Fruit fly (Drosophila melanogaster) whole organism, prepupa: ENCODE data around the gene Polr2A.

ENCODE experiments used
- Blimp-1 ChIP-seq: fragments of 200-800 bp; sonication (Bioruptor generic); optimal IDR thresholded peaks from 3 replicates; lab custom pipeline; 2017; ENCODE audit warnings: missing biosample characterization, missing genetic modification characterization, mild to moderate bottlenecking, moderate library complexity, missing genetic modification reagents
- CG10631 ChIP-seq: fragments of 200-800 bp; sonication (Bioruptor generic); optimal IDR thresholded peaks from 2 replicates; lab custom pipeline; 2016; ENCODE audit warnings: missing biosample characterization, missing genetic modification characterization
- CG11762 ChIP-seq: fragments of 200-800 bp; sonication (Bioruptor generic); optimal IDR thresholded peaks from 3 replicates; lab custom pipeline; 2016; ENCODE audit warnings: missing biosample characterization, missing genetic modification characterization; ENCODE audit not compliant: insufficient read depth
- CG9139 ChIP-seq: fragments of 200-800 bp; sonication (Bioruptor generic); optimal IDR thresholded peaks from 3 replicates; lab custom pipeline; 2017; ENCODE audit warnings: missing biosample characterization, mild to moderate bottlenecking, missing genetic modification characterization
- Hr39 ChIP-seq: fragments of 200-800 bp; sonication (Bioruptor generic); optimal IDR thresholded peaks from 2 replicates; lab custom pipeline; 2016; ENCODE audit warnings: missing biosample characterization, missing genetic modification characterization
- Hr4 ChIP-seq: fragments of 200-800 bp; sonication (Bioruptor generic); optimal IDR thresholded peaks from 3 replicates; lab custom pipeline; 2016; ENCODE audit warnings: missing biosample characterization, missing genetic modification characterization
- Smox ChIP-seq: fragments of 200-800 bp; sonication (Bioruptor generic); optimal IDR thresholded peaks from 3 replicates; lab custom pipeline; 2016; ENCODE audit warnings: missing biosample characterization, missing genetic modification characterization
- pdm3 ChIP-seq: fragments of 200-800 bp; sonication (Bioruptor generic); optimal IDR thresholded peaks from 3 replicates; lab custom pipeline; 2016; ENCODE audit warnings: missing biosample characterization, missing genetic modification characterization
- svp ChIP-seq: fragments of 200-800 bp; sonication (Bioruptor generic); peaks from one replicate; lab custom pipeline; 2016; ENCODE audit warnings: missing biosample characterization, missing genetic modification characterization
- vri ChIP-seq: fragments of 200-800 bp; sonication (Bioruptor generic); optimal IDR thresholded peaks from 3 replicates; lab custom pipeline; 2016; ENCODE audit warnings: missing biosample characterization, mild to moderate bottlenecking, missing genetic modification characterization

DNA sequence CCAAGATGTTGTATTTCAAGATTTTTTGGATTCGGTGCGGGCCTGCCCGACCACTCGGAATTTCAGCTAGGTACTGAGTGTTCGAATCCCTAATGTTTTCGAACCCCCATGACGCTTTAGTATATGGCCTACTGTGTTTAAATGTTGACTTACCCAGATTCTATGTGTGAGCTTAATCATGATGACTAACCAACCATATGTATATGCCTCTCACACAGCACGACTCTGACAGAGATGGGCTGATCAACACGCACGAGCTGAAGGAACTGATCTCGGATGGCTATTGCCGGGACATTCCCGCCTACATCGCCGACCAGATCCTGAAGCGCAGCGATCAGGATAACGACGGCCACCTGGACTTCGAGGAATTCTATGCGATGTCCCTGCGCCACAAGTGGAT lies 34.0 kb upstream of the Polr2A start, which contains the start of gene CG2533:
- TF ChIP-seq Blimp-1 (GFP tag; lab: Kevin White, UChicago) (no peak), CG9139 (GFP tag; lab: Kevin White, UChicago) (no peak), CG10631 (GFP tag; lab: Kevin White, UChicago) (no peak), Hr39 (GFP tag; lab: Kevin White, UChicago) (no peak), svp (GFP tag; lab: Kevin White, UChicago) (no peak), CG11762 (no peak), pdm3 (GFP tag; lab: Kevin White, UChicago) (no peak), vri (GFP tag; lab: Kevin White, UChicago) (no peak), Smox (GFP tag; lab: Kevin White, UChicago) (no peak), Hr4 (GFP tag; lab: Kevin White, UChicago) (no peak)
